Worm (Caenorhabditis elegans): ENCODE data around the gene F09E5.7.
"Not testable (repeated sequence)": the region's sequence is repeated elsewhere in the genome, so short reads cannot be mapped to it uniquely, and the experiment has no call there.

F09E5.7 gene

ce11 chrII:5331677-5332303, 20.1 kb upstream of the F09E5.7 start:
- no peak for TF ChIP-seq unc-62 (GFP tag; optimal IDR thresholded peaks at IDR 0.05)

- no peak for TF ChIP-seq unc-62 (GFP tag; optimal IDR thresholded peaks at IDR 0.05)
These were observed 19.4 kb upstream of the F09E5.7 start for ce11 chrII:5332345-5333124.

ce11 chrII:5333729-5334255, 18.1 kb upstream of the F09E5.7 start:
- no peak for TF ChIP-seq unc-62 (GFP tag; optimal IDR thresholded peaks at IDR 0.05)

- no peak for TF ChIP-seq unc-62 (GFP tag; optimal IDR thresholded peaks at IDR 0.05)
These were observed 17.3 kb upstream of the F09E5.7 start for ce11 chrII:5334628-5335027.

- TF ChIP-seq unc-62 (GFP tag; optimal IDR thresholded peaks at IDR 0.05): no peak
These were observed 16.4 kb upstream of the F09E5.7 start for ce11 chrII:5335370-5336034.

ce11 chrII:5336035-5336376, 15.9 kb upstream of the F09E5.7 start:
- no peak for TF ChIP-seq unc-62 (GFP tag; optimal IDR thresholded peaks at IDR 0.05)

- no peak for TF ChIP-seq unc-62 (GFP tag; optimal IDR thresholded peaks at IDR 0.05)
These were observed 15.0 kb upstream of the F09E5.7 start for ce11 chrII:5336660-5337494.

ce11 chrII:5337495-5337840, 14.4 kb upstream of the F09E5.7 start:
- no peak for TF ChIP-seq unc-62 (GFP tag; optimal IDR thresholded peaks at IDR 0.05)

- no peak for TF ChIP-seq unc-62 (GFP tag; optimal IDR thresholded peaks at IDR 0.05)
These were observed 13.6 kb upstream of the F09E5.7 start for ce11 chrII:5338301-5338700.

ce11 chrII:5339547-5339946, 12.4 kb upstream of the F09E5.7 start:
- no peak for TF ChIP-seq unc-62 (GFP tag; optimal IDR thresholded peaks at IDR 0.05)

ce11 chrII:5340672-5341568, 11.0 kb upstream of the F09E5.7 start:
- TF ChIP-seq unc-62 (GFP tag; optimal IDR thresholded peaks at IDR 0.05): no peak

ce11 chrII:5341573-5341972, 10.3 kb upstream of the F09E5.7 start:
- TF ChIP-seq unc-62 (GFP tag; optimal IDR thresholded peaks at IDR 0.05): no peak

- no peak for TF ChIP-seq unc-62 (GFP tag; optimal IDR thresholded peaks at IDR 0.05)
These were observed 9.5 kb upstream of the F09E5.7 start for ce11 chrII:5342412-5342811.

- TF ChIP-seq unc-62 (GFP tag; optimal IDR thresholded peaks at IDR 0.05): no peak
These were observed 7.1 kb upstream of the F09E5.7 start, which contains the start of gene F09E5.14 for ce11 chrII:5344775-5345174. F09E5.14 (minus strand) TSS chrII:5344875.

ce11 chrII:5350357-5350756, 1.5 kb upstream of the F09E5.7 start, which contains the start of gene F09E5.8:
F09E5.8 (plus strand) TSS chrII:5350669.
- TF ChIP-seq unc-62 (GFP tag; optimal IDR thresholded peaks at IDR 0.05): not testable (repeated sequence)

Data from whole organism, dauer.